Fruit fly (Drosophila melanogaster) whole organism, embryonic: ENCODE data around the gene CG32462.

ENCODE experiments used
- B-H1 ChIP-seq: fragments of 200-800 bp; sonication (Bioruptor generic); IDR thresholded peaks from 3 replicates; pipeline ENCODE4 v1.3.6; 2022; ENCODE audit warnings: missing biosample characterization, missing genetic modification characterization
- CG10321 ChIP-seq: fragments of 200-800 bp; sonication (Bioruptor generic); IDR thresholded peaks from 2 replicates; pipeline ENCODE4 v1.3.6; 2022; ENCODE audit warnings: missing biosample characterization, missing genetic modification characterization
- CG10543 ChIP-seq: fragments of 200-800 bp; sonication (Bioruptor generic); optimal IDR thresholded peaks from 3 replicates; lab custom pipeline; 2017; ENCODE audit warnings: missing biosample characterization, mild to moderate bottlenecking, missing genetic modification characterization, moderate library complexity
- CG10565 ChIP-seq: fragments of 200-800 bp; sonication (Bioruptor generic); optimal IDR thresholded peaks from 3 replicates; lab custom pipeline; 2016; ENCODE audit warnings: missing biosample characterization, mild to moderate bottlenecking, missing genetic modification characterization
- CG12104 ChIP-seq: fragments of 200-800 bp; sonication (Bioruptor generic); optimal IDR thresholded peaks from 3 replicates; lab custom pipeline; 2016; ENCODE audit warnings: missing biosample characterization, missing genetic modification characterization
- CG1233 ChIP-seq: fragments of 200-800 bp; sonication (Bioruptor generic); optimal IDR thresholded peaks from 4 replicates; lab custom pipeline; 2018; ENCODE audit warnings: missing biosample characterization, mild to moderate bottlenecking, missing genetic modification characterization
- CG12659 ChIP-seq: fragments of 200-800 bp; sonication (Bioruptor generic); optimal IDR thresholded peaks from 3 replicates; lab custom pipeline; 2017; ENCODE audit warnings: mild to moderate bottlenecking, missing biosample characterization, missing genetic modification reagents, missing genetic modification characterization
- CG1647 ChIP-seq: fragments of 200-800 bp; sonication (Bioruptor generic); optimal IDR thresholded peaks from 3 replicates; lab custom pipeline; 2016; ENCODE audit warnings: missing biosample characterization, missing genetic modification characterization
- CG16813 ChIP-seq: fragments of 200-800 bp; sonication (Bioruptor generic); IDR thresholded peaks from 3 replicates; pipeline ENCODE4 v1.3.6; 2022; ENCODE audit warnings: missing biosample characterization, missing genetic modification characterization; ENCODE audit not compliant: partially characterized antibody
- CG16863 ChIP-seq: fragments of 200-800 bp; sonication (Bioruptor generic); optimal IDR thresholded peaks from 3 replicates; lab custom pipeline; 2016; ENCODE audit warnings: missing biosample characterization, missing genetic modification characterization
- CG17186 ChIP-seq: fragments of 200-800 bp; sonication (Bioruptor generic); optimal IDR thresholded peaks from 3 replicates; lab custom pipeline; 2017; ENCODE audit warnings: missing biosample characterization, missing genetic modification reagents, missing genetic modification characterization
- CG17359 ChIP-seq: fragments of 200-800 bp; sonication (Bioruptor generic); optimal IDR thresholded peaks from 3 replicates; lab custom pipeline; 2018; ENCODE audit warnings: missing biosample characterization, mild to moderate bottlenecking, missing genetic modification characterization, moderate library complexity
- CG2120 ChIP-seq: fragments of 200-800 bp; sonication (Bioruptor generic); optimal IDR thresholded peaks from 3 replicates; lab custom pipeline; 2016; ENCODE audit warnings: missing biosample characterization, missing genetic modification characterization
- CG31365 ChIP-seq: fragments of 200-800 bp; sonication (Bioruptor generic); optimal IDR thresholded peaks from 2 replicates; lab custom pipeline; 2018; ENCODE audit warnings: missing biosample characterization, mild to moderate bottlenecking, missing genetic modification characterization
- CG34376 ChIP-seq: fragments of 200-800 bp; sonication (Bioruptor generic); optimal IDR thresholded peaks from 2 replicates; lab custom pipeline; 2018; ENCODE audit warnings: missing biosample characterization, mild to moderate bottlenecking, missing genetic modification characterization
- CG4617 ChIP-seq: fragments of 200-800 bp; sonication (Bioruptor generic); optimal IDR thresholded peaks from 3 replicates; lab custom pipeline; 2016; ENCODE audit warnings: missing biosample characterization, missing genetic modification characterization, borderline replicate concordance
- CG6254 ChIP-seq: fragments of 200-800 bp; sonication (Bioruptor generic); optimal IDR thresholded peaks from 3 replicates; lab custom pipeline; 2017; ENCODE audit warnings: mild to moderate bottlenecking, missing biosample characterization, missing genetic modification reagents, missing genetic modification characterization
- CG6854 ChIP-seq: fragments of 200-800 bp; sonication (Bioruptor generic); optimal IDR thresholded peaks from 3 replicates; lab custom pipeline; 2017; ENCODE audit warnings: missing biosample characterization, mild to moderate bottlenecking, missing genetic modification characterization
- CG7839 ChIP-seq: fragments of 200-800 bp; sonication (Bioruptor generic); optimal IDR thresholded peaks from 3 replicates; lab custom pipeline; 2018; ENCODE audit warnings: missing biosample characterization, mild to moderate bottlenecking, missing genetic modification characterization, moderate library complexity
- CG8359 ChIP-seq: fragments of 200-800 bp; sonication (Bioruptor generic); optimal IDR thresholded peaks from 2 replicates; lab custom pipeline; 2017; ENCODE audit warnings: missing biosample characterization, mild to moderate bottlenecking, missing genetic modification characterization, borderline replicate concordance
- Dll ChIP-seq: fragments of 200-800 bp; sonication (Bioruptor generic); IDR thresholded peaks from 4 replicates; pipeline ENCODE4 v1.3.6; 2022; ENCODE audit warnings: missing biosample characterization, missing genetic modification characterization; ENCODE audit not compliant: partially characterized antibody
- Drgx ChIP-seq: fragments of 200-800 bp; sonication (Bioruptor generic); IDR thresholded peaks from 2 replicates; pipeline ENCODE4 v1.3.6; 2022; ENCODE audit warnings: missing biosample characterization, missing genetic modification characterization
- H15 ChIP-seq: fragments of 200-800 bp; sonication (Bioruptor generic); IDR thresholded peaks from 3 replicates; pipeline ENCODE4 v1.3.6; 2022; ENCODE audit warnings: missing biosample characterization, missing genetic modification characterization
- Hey ChIP-seq: fragments of 200-800 bp; sonication (Bioruptor generic); optimal IDR thresholded peaks from 3 replicates; lab custom pipeline; 2018; ENCODE audit warnings: missing biosample characterization, mild to moderate bottlenecking, missing genetic modification characterization
- Hr39 ChIP-seq: fragments of >200 bp; optimal IDR thresholded peaks from 2 replicates; lab custom pipeline; 2017
- NK7.1 ChIP-seq: fragments of 200-800 bp; sonication (Bioruptor generic); optimal IDR thresholded peaks from 3 replicates; lab custom pipeline; 2016; ENCODE audit warnings: missing biosample characterization, missing genetic modification characterization
- Opbp ChIP-seq: fragments of 200-800 bp; sonication (Bioruptor generic); IDR thresholded peaks from 3 replicates; pipeline ENCODE4 v1.3.6; 2022; ENCODE audit warnings: missing biosample characterization, missing genetic modification characterization; ENCODE audit not compliant: partially characterized antibody
- Scr ChIP-seq: fragments of 200-800 bp; sonication (Bioruptor generic); IDR thresholded peaks from 2 replicates; pipeline ENCODE4 v1.3.6; 2022; ENCODE audit warnings: missing biosample characterization, missing genetic modification characterization; ENCODE audit not compliant: partially characterized antibody
- Side ChIP-seq: fragments of 200-800 bp; sonication (Bioruptor generic); optimal IDR thresholded peaks from 2 replicates; lab custom pipeline; 2016; ENCODE audit warnings: missing biosample characterization, missing genetic modification characterization
- Sox102F ChIP-seq: fragments of 200-800 bp; sonication (Bioruptor generic); optimal IDR thresholded peaks from 2 replicates; lab custom pipeline; 2018; ENCODE audit warnings: missing biosample characterization, mild to moderate bottlenecking, missing genetic modification characterization, moderate library complexity
- Sry-δ ChIP-seq: fragments of 200-800 bp; sonication (Bioruptor generic); optimal IDR thresholded peaks from 2 replicates; lab custom pipeline; 2016; ENCODE audit warnings: missing biosample characterization, missing genetic modification characterization
- Stat92E ChIP-seq, 3 experiments: fragments of >200 bp in 2 of 3; fragments of 200-800 bp in 1 of 3; sonication (Bioruptor generic) in 1 of 3; optimal IDR thresholded peaks; 2 replicates each; lab custom pipeline; 2017 to 2019; ENCODE audit warnings: missing biosample characterization in 3 of 3, missing genetic modification characterization in 3 of 3, mild to moderate bottlenecking in 1 of 3, moderate library complexity in 1 of 3
- Taf1 ChIP-seq: fragments of 200-800 bp; sonication (Bioruptor generic); IDR thresholded peaks from 2 replicates; pipeline ENCODE4 v1.3.6; 2022; ENCODE audit warnings: missing biosample characterization, missing genetic modification characterization
- Vsx1 ChIP-seq: fragments of 200-800 bp; sonication (Bioruptor generic); optimal IDR thresholded peaks from 2 replicates; lab custom pipeline; 2017; ENCODE audit warnings: missing biosample characterization, mild to moderate bottlenecking, missing genetic modification characterization, missing genetic modification reagents
- bbx ChIP-seq: fragments of 200-800 bp; sonication (Bioruptor generic); IDR thresholded peaks from 2 replicates; pipeline ENCODE4 v1.3.6; 2022; ENCODE audit warnings: missing biosample characterization, missing genetic modification characterization; ENCODE audit not compliant: partially characterized antibody
- caup ChIP-seq: fragments of 200-800 bp; sonication (Bioruptor generic); optimal IDR thresholded peaks from 3 replicates; lab custom pipeline; 2017; ENCODE audit warnings: missing biosample characterization, mild to moderate bottlenecking, missing genetic modification characterization, moderate library complexity; ENCODE audit not compliant: severe bottlenecking
- chif ChIP-seq, 2 experiments: fragments of 200-800 bp; sonication (Bioruptor generic); optimal IDR thresholded peaks; 3 replicates each; lab custom pipeline; 2016; ENCODE audit warnings: missing biosample characterization in 2 of 2, missing genetic modification characterization in 2 of 2
- dan ChIP-seq: fragments of 200-800 bp; sonication (Bioruptor generic); IDR thresholded peaks from 2 replicates; pipeline ENCODE4 v1.3.6; 2022; ENCODE audit warnings: missing biosample characterization, missing genetic modification characterization
- dmrt11E ChIP-seq: fragments of 200-800 bp; sonication (Bioruptor generic); optimal IDR thresholded peaks from 3 replicates; lab custom pipeline; 2018; ENCODE audit warnings: missing biosample characterization, mild to moderate bottlenecking, missing genetic modification characterization, moderate library complexity
- fd3F ChIP-seq: fragments of 200-800 bp; sonication (Bioruptor generic); optimal IDR thresholded peaks from 2 replicates; lab custom pipeline; 2018; ENCODE audit warnings: missing biosample characterization, mild to moderate bottlenecking, missing genetic modification characterization, moderate library complexity
- fru ChIP-seq: fragments of >200 bp; optimal IDR thresholded peaks from 2 replicates; lab custom pipeline; 2017
- ken ChIP-seq: fragments of 200-800 bp; sonication (Bioruptor generic); IDR thresholded peaks from 3 replicates; pipeline ENCODE4 v1.3.6; 2022; ENCODE audit warnings: missing biosample characterization, missing genetic modification characterization
- mirr ChIP-seq: fragments of 200-800 bp; sonication (Bioruptor generic); optimal IDR thresholded peaks from 3 replicates; lab custom pipeline; 2018; ENCODE audit warnings: missing biosample characterization, mild to moderate bottlenecking, missing genetic modification characterization
- org-1 ChIP-seq: fragments of 200-800 bp; sonication (Bioruptor generic); optimal IDR thresholded peaks from 2 replicates; lab custom pipeline; 2017; ENCODE audit warnings: missing biosample characterization, missing genetic modification characterization
- otp ChIP-seq: fragments of 200-800 bp; sonication (Bioruptor generic); IDR thresholded peaks from 3 replicates; pipeline ENCODE4, ENCODE4 v1.3.6; 2022; ENCODE audit warnings: missing biosample characterization, missing genetic modification characterization
- sna ChIP-seq: fragments of 200-800 bp; sonication (Bioruptor generic); IDR thresholded peaks from 2 replicates; pipeline ENCODE4 v1.3.6; 2022; ENCODE audit warnings: missing biosample characterization, missing genetic modification characterization; ENCODE audit not compliant: partially characterized antibody
- so ChIP-seq: fragments of 200-800 bp; sonication (Bioruptor generic); IDR thresholded peaks from 3 replicates; pipeline ENCODE4 v1.3.6; 2022; ENCODE audit warnings: missing biosample characterization, missing genetic modification characterization
- sug ChIP-seq: fragments of 200-800 bp; optimal IDR thresholded peaks from 2 replicates; lab custom pipeline; 2019; ENCODE audit warnings: missing biosample characterization, mild to moderate bottlenecking, missing genetic modification characterization, moderate library complexity
- tgo ChIP-seq: fragments of 200-800 bp; sonication (Bioruptor generic); IDR thresholded peaks from 3 replicates; pipeline ENCODE4 v1.3.6; 2022; ENCODE audit warnings: missing biosample characterization, missing genetic modification characterization
- tup ChIP-seq: fragments of 200-800 bp; sonication (Bioruptor generic); optimal IDR thresholded peaks from 2 replicates; lab custom pipeline; 2016; ENCODE audit warnings: missing biosample characterization, mild to moderate bottlenecking, missing genetic modification characterization, moderate library complexity

The CG32462 gene

dm6 chr3L:22847679-22848118, 5.6 kb downstream of the CG32462 start:
- TF ChIP-seq Side: no peak
- TF ChIP-seq CG17186 (GFP tag; lab: Kevin White, UChicago): no peak
- no peak for TF ChIP-seq Sry-δ
- TF ChIP-seq sna (GFP tag; lab: Robert Waterston, UW): peak; percentile 81
- TF ChIP-seq org-1 (GFP tag; lab: Kevin White, UChicago): no peak
- no peak for TF ChIP-seq otp
- no peak for TF ChIP-seq fru (lab: Kevin White, UChicago)
- TF ChIP-seq dan (GFP tag; lab: Robert Waterston, UW): no peak
- TF ChIP-seq CG7839 (tag; lab: Kevin White, UChicago): no peak
- no peak for TF ChIP-seq CG4617 (GFP tag; lab: Kevin White, UChicago)
- no peak for TF ChIP-seq CG10543 (GFP tag; lab: Kevin White, UChicago)
- no peak for TF ChIP-seq NK7.1 (GFP tag; lab: Kevin White, UChicago)
- TF ChIP-seq Vsx1 (GFP tag; lab: Kevin White, UChicago): no peak
- no peak for TF ChIP-seq Hey
- peak; percentile 22 for TF ChIP-seq CG31365 (tag; lab: Kevin White, UChicago)
- no peak for TF ChIP-seq CG1233 (GFP tag; lab: Kevin White, UChicago)
- no peak for TF ChIP-seq CG17359 (tag; lab: Kevin White, UChicago)
- TF ChIP-seq CG10321: no peak
- TF ChIP-seq CG8359 (GFP tag; lab: Kevin White, UChicago): no peak
- no peak for TF ChIP-seq tgo (GFP tag; lab: Robert Waterston, UW)
- TF ChIP-seq bbx (GFP tag; lab: Robert Waterston, UW): peak; percentile 95
- TF ChIP-seq mirr (GFP tag; lab: Kevin White, UChicago): no peak
- TF ChIP-seq Drgx (GFP tag; lab: Robert Waterston, UW): no peak
- TF ChIP-seq sug (tag; lab: Kevin White, UChicago): no peak
- TF ChIP-seq tup: no peak
- no peak for TF ChIP-seq CG1647 (GFP tag; lab: Kevin White, UChicago)
- TF ChIP-seq chif (GFP tag; optimal IDR thresholded peaks at IDR 0.05; lab: Kevin White, UChicago): no peak
- TF ChIP-seq dmrt11E (tag; lab: Kevin White, UChicago): no peak
- TF ChIP-seq fd3F (GFP tag; lab: Kevin White, UChicago): no peak
- TF ChIP-seq caup (GFP tag; lab: Kevin White, UChicago): no peak
- no peak for TF ChIP-seq CG16863 (GFP tag; lab: Kevin White, UChicago)
- no peak for TF ChIP-seq H15
- no peak for TF ChIP-seq CG10565
- no peak for TF ChIP-seq Taf1 (GFP tag; lab: Robert Waterston, UW)
- 0 out of 3 replicates have a peak, but pooled peaks have one; percentile 37 for TF ChIP-seq ken (GFP tag; lab: Robert Waterston, UW)
- TF ChIP-seq Scr (GFP tag; lab: Robert Waterston, UW): peak; percentile 81
- no peak for TF ChIP-seq Sox102F (GFP tag; lab: Kevin White, UChicago)
- TF ChIP-seq CG6254 (GFP tag; lab: Kevin White, UChicago): peak; percentile 99
- TF ChIP-seq CG12659 (GFP tag; lab: Kevin White, UChicago): no peak
- TF ChIP-seq CG16813: peak; percentile 95
- TF ChIP-seq Opbp (GFP tag; lab: Robert Waterston, UW): peak; percentile 97
- TF ChIP-seq B-H1 (GFP tag; lab: Robert Waterston, UW): no peak; the same call in 2 of the 3 replicates
- no peak for TF ChIP-seq Hr39 (lab: Kevin White, UChicago)
- TF ChIP-seq CG34376 (GFP tag; lab: Kevin White, UChicago): no peak
- no peak for TF ChIP-seq CG12104
- no peak for TF ChIP-seq CG6854 (GFP tag; lab: Kevin White, UChicago)
- TF ChIP-seq Dll (GFP tag; lab: Robert Waterston, UW): peak; percentile 69
- peak; percentile 54; the same call in 2 of the 3 replicates for TF ChIP-seq so (GFP tag; lab: Robert Waterston, UW)
- TF ChIP-seq CG2120: no peak
- no peak for TF ChIP-seq Stat92E (GFP tag; optimal IDR thresholded peaks at IDR 0.05; lab: Kevin White, UChicago)
